Worm (Caenorhabditis elegans) whole organism, midembryonic: ENCODE measurements around the gene pst-2.

Experiments used
- T22C8.4 ChIP-seq: fragments of 200-800 bp; sonication (Bioruptor generic); IDR thresholded peaks from 2 replicates; pipeline ENCODE4 v1.3.6; 2022; ENCODE audit warnings: missing genetic modification characterization, missing compliant biosample characterization
- cog-1 ChIP-seq: sonication (generic microtip); optimal IDR thresholded peaks from 2 replicates; lab custom pipeline; 2016; ENCODE audit warnings: missing genetic modification characterization, missing compliant biosample characterization
- flt-1 ChIP-seq: fragments of 200-800 bp; sonication (Bioruptor generic); IDR thresholded peaks from 2 replicates; pipeline ENCODE4 v1.3.6; 2022; ENCODE audit warnings: missing genetic modification characterization, missing compliant biosample characterization
- klf-2 ChIP-seq: fragments of 200-800 bp; sonication (Bioruptor generic); conservative IDR thresholded peaks from 2 replicates; pipeline ENCODE4 v1.3.6; 2022; ENCODE audit warnings: missing genetic modification reagents, missing genetic modification characterization, missing compliant biosample characterization
- med-1 ChIP-seq: sonication (generic microtip); optimal IDR thresholded peaks from 2 replicates; lab custom pipeline; 2017; ENCODE audit warnings: missing genetic modification characterization, mild to moderate bottlenecking, missing compliant biosample characterization, antibody characterized with exemption, missing genetic modification reagents; ENCODE audit not compliant: insufficient read depth
- ref-1 ChIP-seq: fragments of 200-800 bp; sonication (Bioruptor generic); conservative IDR thresholded peaks from 2 replicates; pipeline ENCODE4 v1.3.6; 2022; ENCODE audit warnings: missing genetic modification reagents, missing genetic modification characterization, missing compliant biosample characterization
- tab-1 ChIP-seq: fragments of 200-800 bp; sonication (Bioruptor generic); IDR thresholded peaks from 2 replicates; pipeline ENCODE4 v1.3.6; 2022; ENCODE audit warnings: missing genetic modification characterization, missing compliant biosample characterization
- ztf-23 ChIP-seq: fragments of 200-800 bp; sonication (Bioruptor generic); IDR thresholded peaks from 2 replicates; pipeline ENCODE4 v1.3.6; 2022; ENCODE audit warnings: missing genetic modification reagents, missing genetic modification characterization, missing compliant biosample characterization
- ztf-29 ChIP-seq: fragments of 200-800 bp; sonication (Bioruptor generic); IDR thresholded peaks from 2 replicates; pipeline ENCODE4 v1.3.6; 2022; ENCODE audit warnings: missing genetic modification reagents, missing genetic modification characterization, missing compliant biosample characterization

The pst-2 gene

DNA sequence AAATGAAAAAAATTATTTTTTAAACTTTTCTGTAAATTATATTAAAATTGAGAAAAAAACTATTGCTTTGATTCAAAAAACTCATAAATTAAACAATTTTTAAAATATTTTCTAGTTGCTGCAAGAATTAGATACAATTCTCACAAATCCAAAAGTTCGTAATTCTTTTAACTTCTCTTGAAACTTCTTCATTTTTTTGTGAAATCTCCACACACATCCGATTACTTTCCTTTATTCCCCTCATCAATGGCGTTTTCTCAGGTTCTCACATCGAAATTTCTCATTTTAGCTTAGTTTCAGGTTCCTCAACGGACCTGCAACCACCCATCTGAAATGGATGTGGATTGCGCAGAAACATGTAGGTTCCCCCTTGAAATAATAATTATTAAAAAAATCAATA, 42.3 kb downstream of the pst-2 start, which contains the start of gene wrm-1:
TSS of gene wrm-1 (plus strand) at position 301 of the 400 bp plus-strand sequence.
- TF ChIP-seq tab-1 (GFP tag; lab: Robert Waterston, UW) (no peak), ztf-23 (GFP tag; lab: Robert Waterston, UW) (no peak), cog-1 (no peak), klf-2 (GFP tag; lab: Robert Waterston, UW) (no peak), T22C8.4 (GFP tag; lab: Robert Waterston, UW) (no peak), ztf-29 (no peak), flt-1 (no peak), med-1 (GFP tag; lab: Kevin White, UChicago) (no peak), ref-1 (GFP tag; lab: Robert Waterston, UW) (no peak)

DNA sequence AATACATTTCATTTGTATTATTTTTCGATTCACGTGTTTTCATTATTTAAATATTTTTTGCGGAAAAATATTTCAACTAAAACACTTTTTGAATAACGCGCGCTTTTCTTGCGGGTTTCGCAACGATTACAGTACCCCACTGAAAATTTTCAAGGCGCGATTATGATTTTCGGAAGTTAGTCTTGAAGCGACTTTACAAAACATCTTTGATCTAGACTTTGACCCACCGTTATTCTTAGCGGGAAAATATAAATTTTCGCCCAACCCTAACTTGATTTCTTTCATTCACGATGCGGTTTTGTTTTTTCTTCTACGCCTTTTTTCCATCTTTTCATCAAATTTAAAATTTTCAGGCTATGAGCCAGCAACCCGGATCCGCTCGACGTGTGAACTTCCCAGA, 47.6 kb downstream of the pst-2 start, which contains the start of gene egg-1:
TSS of gene egg-1 (plus strand) at position 354 of the 400 bp plus-strand sequence.
- TF ChIP-seq T22C8.4 (GFP tag; lab: Robert Waterston, UW): no peak
- TF ChIP-seq ztf-23 (GFP tag; lab: Robert Waterston, UW): no peak
- no peak for TF ChIP-seq med-1 (GFP tag; lab: Kevin White, UChicago)
- TF ChIP-seq tab-1 (GFP tag; lab: Robert Waterston, UW): no peak
- no peak for TF ChIP-seq ref-1 (GFP tag; lab: Robert Waterston, UW)
- no peak for TF ChIP-seq ztf-29
- no peak for TF ChIP-seq cog-1
- TF ChIP-seq flt-1: no peak
- no peak for TF ChIP-seq klf-2 (GFP tag; lab: Robert Waterston, UW)

DNA sequence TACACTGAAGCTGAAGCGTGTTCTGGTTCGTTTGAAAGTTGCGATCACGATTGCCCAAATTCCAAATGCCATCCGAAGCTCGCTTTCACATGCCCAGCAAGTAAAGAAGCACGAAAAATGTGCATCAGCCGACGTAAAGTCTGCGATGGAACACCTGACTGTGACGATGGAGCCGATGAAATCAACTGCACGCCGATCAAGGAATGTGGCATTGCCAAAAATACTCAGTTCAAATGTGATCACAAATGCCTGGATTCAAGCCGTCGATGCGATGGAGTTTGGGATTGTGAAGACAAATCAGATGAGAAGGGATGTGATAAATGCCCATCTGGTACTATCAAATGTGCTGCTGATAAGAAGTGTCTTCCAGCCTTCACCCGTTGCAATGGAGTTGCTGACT, 49.1 kb downstream of the pst-2 start:
- TF ChIP-seq cog-1: no peak

DNA sequence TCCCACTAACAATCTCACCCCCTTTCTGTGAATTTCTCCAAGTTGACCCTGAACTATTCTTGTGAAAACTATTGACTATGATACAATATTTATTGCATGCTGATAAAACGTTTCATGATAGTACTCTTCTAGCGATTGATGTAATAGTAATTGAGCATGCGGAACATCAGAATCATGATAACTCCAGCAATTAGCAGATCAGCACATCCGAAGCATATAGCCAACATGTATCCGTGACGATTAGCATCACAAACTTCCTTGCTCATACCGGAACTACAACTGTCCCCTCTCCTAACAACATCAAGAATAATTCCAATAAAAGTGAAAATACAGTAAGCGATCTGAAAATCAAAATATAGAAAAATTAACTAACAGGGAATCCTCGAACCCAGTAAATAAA, 49.8 kb downstream of the pst-2 start:
- TF ChIP-seq tab-1 (GFP tag; lab: Robert Waterston, UW) (no peak), cog-1 (no peak), ztf-23 (GFP tag; lab: Robert Waterston, UW) (no peak), klf-2 (GFP tag; lab: Robert Waterston, UW) (no peak), flt-1 (no peak), ref-1 (GFP tag; lab: Robert Waterston, UW) (no peak), med-1 (GFP tag; lab: Kevin White, UChicago) (no peak), T22C8.4 (GFP tag; lab: Robert Waterston, UW) (no peak), ztf-29 (no peak)

DNA sequence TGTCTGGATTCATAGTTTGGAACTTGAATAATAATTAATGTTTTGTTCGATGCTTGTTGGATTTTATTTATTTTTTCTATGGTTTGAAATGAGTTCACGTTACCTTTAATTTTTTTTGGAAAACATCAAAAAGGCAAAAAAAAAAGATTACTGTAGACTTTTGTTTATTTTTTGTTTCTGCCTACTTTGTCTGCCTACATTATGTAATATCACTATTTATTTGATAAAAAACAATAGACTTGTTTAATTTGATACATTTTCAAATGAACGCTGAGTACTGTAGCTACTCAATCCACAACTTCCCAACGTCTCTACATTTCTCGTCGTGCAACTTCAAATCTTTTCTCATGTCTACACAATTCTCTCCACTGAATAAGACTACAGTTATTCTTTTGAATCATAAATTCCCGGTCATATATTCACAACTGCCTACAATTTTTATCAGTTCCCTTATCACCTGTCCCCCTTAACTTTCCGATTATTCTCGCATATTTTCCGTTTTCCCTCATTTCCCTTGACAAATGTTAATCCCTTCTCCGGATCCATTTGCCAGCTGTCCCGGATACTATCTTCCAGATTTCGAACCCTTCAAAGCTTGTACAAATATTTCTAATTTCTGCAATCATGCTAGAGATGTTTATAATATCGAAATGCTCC, 50.9 kb downstream of the pst-2 start, which contains the start of the genes B0244.9 and B0244.7:
TSS of gene B0244.9 (minus strand) at position 51 of the 657 bp plus-strand sequence.
TSS of gene B0244.7 (plus strand) at position 522 of the 657 bp plus-strand sequence.
- no peak for TF ChIP-seq ref-1 (GFP tag; lab: Robert Waterston, UW)
- TF ChIP-seq klf-2 (GFP tag; lab: Robert Waterston, UW): no peak
